Fruit fly (Drosophila melanogaster) whole organism, embryonic: Measurements from ENCODE around the gene Spn38F.

Experiments used
- Abd-B ChIP-seq: fragments of 200-800 bp; sonication (Bioruptor generic); optimal IDR thresholded peaks from 2 replicates; lab custom pipeline; 2018; ENCODE audit warnings: missing biosample characterization, mild to moderate bottlenecking, missing genetic modification characterization, moderate library complexity
- Aef1 ChIP-seq: fragments of 200-800 bp; sonication (Bioruptor generic); IDR thresholded peaks from 3 replicates; pipeline ENCODE4 v1.3.6; 2022; ENCODE audit warnings: missing biosample characterization, missing genetic modification characterization
- BtbVII ChIP-seq: fragments of 200-800 bp; sonication (Bioruptor generic); optimal IDR thresholded peaks from 3 replicates; lab custom pipeline; 2017; ENCODE audit warnings: missing biosample characterization, mild to moderate bottlenecking, missing genetic modification characterization
- Bteb2 ChIP-seq: fragments of 200-800 bp; sonication (Bioruptor generic); optimal IDR thresholded peaks from 2 replicates; lab custom pipeline; 2016; ENCODE audit warnings: missing biosample characterization, missing genetic modification characterization
- CG10321 ChIP-seq: fragments of 200-800 bp; sonication (Bioruptor generic); IDR thresholded peaks from 2 replicates; pipeline ENCODE4 v1.3.6; 2022; ENCODE audit warnings: missing biosample characterization, missing genetic modification characterization
- CG10543 ChIP-seq: fragments of 200-800 bp; sonication (Bioruptor generic); optimal IDR thresholded peaks from 3 replicates; lab custom pipeline; 2017; ENCODE audit warnings: missing biosample characterization, mild to moderate bottlenecking, missing genetic modification characterization, moderate library complexity
- CG11398 ChIP-seq: fragments of 200-800 bp; sonication (Bioruptor generic); optimal IDR thresholded peaks from 2 replicates; lab custom pipeline; 2016; ENCODE audit warnings: missing biosample characterization, missing genetic modification characterization
- CG12104 ChIP-seq: fragments of 200-800 bp; sonication (Bioruptor generic); optimal IDR thresholded peaks from 3 replicates; lab custom pipeline; 2016; ENCODE audit warnings: missing biosample characterization, missing genetic modification characterization
- CG12236 ChIP-seq: fragments of 200-800 bp; sonication (Bioruptor generic); optimal IDR thresholded peaks from 2 replicates; lab custom pipeline; 2016; ENCODE audit warnings: missing biosample characterization, missing genetic modification characterization
- CG1233 ChIP-seq: fragments of 200-800 bp; sonication (Bioruptor generic); optimal IDR thresholded peaks from 4 replicates; lab custom pipeline; 2018; ENCODE audit warnings: missing biosample characterization, mild to moderate bottlenecking, missing genetic modification characterization
- CG17359 ChIP-seq: fragments of 200-800 bp; sonication (Bioruptor generic); optimal IDR thresholded peaks from 3 replicates; lab custom pipeline; 2018; ENCODE audit warnings: missing biosample characterization, mild to moderate bottlenecking, missing genetic modification characterization, moderate library complexity
- CG17361 ChIP-seq: fragments of 200-800 bp; sonication (Bioruptor generic); IDR thresholded peaks from 3 replicates; pipeline ENCODE4 v1.3.6; 2022; ENCODE audit warnings: missing biosample characterization, missing genetic modification characterization
- CG31388 ChIP-seq: fragments of 200-800 bp; sonication (Bioruptor generic); optimal IDR thresholded peaks from 2 replicates; lab custom pipeline; 2016; ENCODE audit warnings: missing biosample characterization, missing genetic modification characterization
- CG34376 ChIP-seq: fragments of 200-800 bp; sonication (Bioruptor generic); optimal IDR thresholded peaks from 2 replicates; lab custom pipeline; 2018; ENCODE audit warnings: missing biosample characterization, mild to moderate bottlenecking, missing genetic modification characterization
- CG3995 ChIP-seq: fragments of 200-800 bp; sonication (Bioruptor generic); optimal IDR thresholded peaks from 3 replicates; lab custom pipeline; 2016; ENCODE audit warnings: missing biosample characterization, missing genetic modification characterization
- CG4617 ChIP-seq: fragments of 200-800 bp; sonication (Bioruptor generic); optimal IDR thresholded peaks from 3 replicates; lab custom pipeline; 2016; ENCODE audit warnings: missing biosample characterization, missing genetic modification characterization, borderline replicate concordance
- CG8290 ChIP-seq, 3 experiments: fragments of 200-800 bp; sonication (Bioruptor generic); optimal IDR thresholded peaks; 2 replicates each; lab custom pipeline; 2016 to 2019; ENCODE audit warnings: missing biosample characterization in 3 of 3, missing genetic modification characterization in 3 of 3, mild to moderate bottlenecking in 2 of 3, moderate library complexity in 1 of 3
- CG8478 ChIP-seq: fragments of >200 bp; optimal IDR thresholded peaks from 2 replicates; lab custom pipeline; 2018
- CG8765 ChIP-seq: fragments of 200-800 bp; sonication (Bioruptor generic); IDR thresholded peaks from 2 replicates; pipeline ENCODE4 v1.3.6; 2022; ENCODE audit warnings: missing biosample characterization, missing genetic modification characterization
- CG9797 ChIP-seq: fragments of 200-800 bp; sonication (Bioruptor generic); optimal IDR thresholded peaks from 3 replicates; lab custom pipeline; 2018; ENCODE audit warnings: missing biosample characterization, mild to moderate bottlenecking, missing genetic modification characterization
- CHES-1-like ChIP-seq: fragments of 200-800 bp; sonication (Bioruptor generic); optimal IDR thresholded peaks from 2 replicates; lab custom pipeline; 2016; ENCODE audit warnings: missing biosample characterization, missing genetic modification characterization
- Chrac-16 ChIP-seq: fragments of 200-800 bp; sonication (Bioruptor generic); optimal IDR thresholded peaks from 3 replicates; lab custom pipeline; 2016; ENCODE audit warnings: missing biosample characterization, missing genetic modification characterization
- CoRest ChIP-seq: fragments of 200-800 bp; sonication (Bioruptor generic); optimal IDR thresholded peaks from 3 replicates; lab custom pipeline; 2018; ENCODE audit warnings: missing biosample characterization, mild to moderate bottlenecking, missing genetic modification characterization, moderate library complexity
- Dfd ChIP-seq, 2 experiments: fragments of >200 bp; optimal IDR thresholded peaks; 2 replicates each; lab custom pipeline; 2017; ENCODE audit warnings: missing biosample characterization in 2 of 2, missing genetic modification characterization in 2 of 2
- Eip74EF ChIP-seq, 2 experiments: fragments of 200-800 bp in 1 of 2; fragments of >200 bp in 1 of 2; sonication (Bioruptor generic) in 1 of 2; optimal IDR thresholded peaks; 2 replicates each; lab custom pipeline; 2017 to 2019; ENCODE audit warnings: missing biosample characterization in 2 of 2, missing genetic modification characterization in 2 of 2, mild to moderate bottlenecking in 1 of 2, moderate library complexity in 1 of 2
- Fer3 ChIP-seq: fragments of 200-800 bp; sonication (Bioruptor generic); optimal IDR thresholded peaks from 2 replicates; lab custom pipeline; 2018; ENCODE audit warnings: missing biosample characterization, mild to moderate bottlenecking, missing genetic modification characterization, moderate library complexity
- H15 ChIP-seq: fragments of 200-800 bp; sonication (Bioruptor generic); IDR thresholded peaks from 3 replicates; pipeline ENCODE4 v1.3.6; 2022; ENCODE audit warnings: missing biosample characterization, missing genetic modification characterization
- Hr39 ChIP-seq: fragments of >200 bp; optimal IDR thresholded peaks from 2 replicates; lab custom pipeline; 2017
- Mrtf ChIP-seq: fragments of 200-800 bp; sonication (Bioruptor generic); IDR thresholded peaks from 3 replicates; pipeline ENCODE4 v1.3.6; 2022; ENCODE audit warnings: missing biosample characterization, missing genetic modification characterization
- Myb ChIP-seq: fragments of 200-800 bp; sonication (Bioruptor generic); optimal IDR thresholded peaks from 2 replicates; lab custom pipeline; 2016; ENCODE audit warnings: missing biosample characterization, missing genetic modification characterization
- Sin3A ChIP-seq: fragments of >200 bp; optimal IDR thresholded peaks from 2 replicates; lab custom pipeline; 2018
- Sry-β ChIP-seq: fragments of 200-800 bp; sonication (Bioruptor generic); optimal IDR thresholded peaks from 2 replicates; lab custom pipeline; 2018; ENCODE audit warnings: missing biosample characterization, mild to moderate bottlenecking, missing genetic modification characterization, moderate library complexity
- Taf1 ChIP-seq: fragments of 200-800 bp; sonication (Bioruptor generic); IDR thresholded peaks from 2 replicates; pipeline ENCODE4 v1.3.6; 2022; ENCODE audit warnings: missing biosample characterization, missing genetic modification characterization
- ab ChIP-seq: fragments of 200-800 bp; sonication (Bioruptor generic); optimal IDR thresholded peaks from 2 replicates; lab custom pipeline; 2016; ENCODE audit warnings: missing biosample characterization, missing genetic modification characterization
- ato ChIP-seq: fragments of 200-800 bp; sonication (Bioruptor generic); IDR thresholded peaks from 2 replicates; pipeline ENCODE4 v1.3.6; 2022; ENCODE audit warnings: missing biosample characterization, missing genetic modification characterization; ENCODE audit not compliant: partially characterized antibody
- bcd ChIP-seq: fragments of 200-800 bp; sonication (Bioruptor generic); optimal IDR thresholded peaks from 2 replicates; lab custom pipeline; 2017; ENCODE audit warnings: missing biosample characterization, mild to moderate bottlenecking, missing genetic modification characterization
- btn ChIP-seq: fragments of 200-800 bp; sonication (Bioruptor generic); optimal IDR thresholded peaks from 2 replicates; lab custom pipeline; 2016; ENCODE audit warnings: missing biosample characterization, missing genetic modification characterization
- corto ChIP-seq: fragments of 200-800 bp; sonication (Bioruptor generic); optimal IDR thresholded peaks from 2 replicates; lab custom pipeline; 2016; ENCODE audit warnings: missing biosample characterization, mild to moderate bottlenecking, missing genetic modification characterization, moderate library complexity
- da ChIP-seq: fragments of 200-800 bp; sonication (Bioruptor generic); optimal IDR thresholded peaks from 2 replicates; lab custom pipeline; 2016; ENCODE audit warnings: missing biosample characterization, missing genetic modification characterization
- fd96Cb ChIP-seq: fragments of 200-800 bp; sonication (Bioruptor generic); optimal IDR thresholded peaks from 2 replicates; lab custom pipeline; 2018; ENCODE audit warnings: missing biosample characterization, mild to moderate bottlenecking, missing genetic modification characterization, moderate library complexity
- gcm ChIP-seq: fragments of 200-800 bp; sonication (Bioruptor generic); optimal IDR thresholded peaks from 2 replicates; lab custom pipeline; 2019; ENCODE audit warnings: missing biosample characterization, mild to moderate bottlenecking, missing genetic modification characterization, moderate library complexity
- gro ChIP-seq: fragments of 200-800 bp; sonication (Bioruptor generic); optimal IDR thresholded peaks from 2 replicates; lab custom pipeline; 2016; ENCODE audit warnings: missing biosample characterization, missing genetic modification characterization
- hbn ChIP-seq: fragments of 200-800 bp; sonication (Bioruptor generic); IDR thresholded peaks from 2 replicates; pipeline ENCODE4 v1.3.6; 2022; ENCODE audit warnings: missing biosample characterization, missing genetic modification characterization; ENCODE audit not compliant: partially characterized antibody
- lab ChIP-seq: fragments of 200-800 bp; sonication (Bioruptor generic); optimal IDR thresholded peaks from 3 replicates; lab custom pipeline; 2017; ENCODE audit warnings: missing biosample characterization, missing genetic modification characterization, mild to moderate bottlenecking, moderate library complexity, missing genetic modification reagents
- lilli ChIP-seq: fragments of 200-800 bp; sonication (Bioruptor generic); optimal IDR thresholded peaks from 3 replicates; lab custom pipeline; 2016; ENCODE audit warnings: missing biosample characterization, missing genetic modification characterization
- pzg ChIP-seq: fragments of 200-800 bp; sonication (Bioruptor generic); optimal IDR thresholded peaks from 3 replicates; lab custom pipeline; 2018; ENCODE audit warnings: missing biosample characterization, mild to moderate bottlenecking, missing genetic modification characterization, moderate library complexity
- rib ChIP-seq: fragments of 200-800 bp; sonication (Bioruptor generic); IDR thresholded peaks from 2 replicates; pipeline ENCODE4 v1.3.6; 2022; ENCODE audit warnings: missing biosample characterization, missing genetic modification characterization
- sd ChIP-seq: fragments of 200-800 bp; sonication (Bioruptor generic); optimal IDR thresholded peaks from 3 replicates; lab custom pipeline; 2018; ENCODE audit warnings: missing biosample characterization, mild to moderate bottlenecking, missing genetic modification characterization, moderate library complexity
- shn ChIP-seq: fragments of 200-800 bp; sonication (Bioruptor generic); optimal IDR thresholded peaks from 3 replicates; lab custom pipeline; 2016; ENCODE audit warnings: missing biosample characterization, missing genetic modification characterization
- sob ChIP-seq: fragments of 200-800 bp; sonication (Bioruptor generic); IDR thresholded peaks from 2 replicates; pipeline ENCODE4 v1.3.6; 2022; ENCODE audit warnings: missing biosample characterization, missing genetic modification characterization

Gene Spn38F

DNA sequence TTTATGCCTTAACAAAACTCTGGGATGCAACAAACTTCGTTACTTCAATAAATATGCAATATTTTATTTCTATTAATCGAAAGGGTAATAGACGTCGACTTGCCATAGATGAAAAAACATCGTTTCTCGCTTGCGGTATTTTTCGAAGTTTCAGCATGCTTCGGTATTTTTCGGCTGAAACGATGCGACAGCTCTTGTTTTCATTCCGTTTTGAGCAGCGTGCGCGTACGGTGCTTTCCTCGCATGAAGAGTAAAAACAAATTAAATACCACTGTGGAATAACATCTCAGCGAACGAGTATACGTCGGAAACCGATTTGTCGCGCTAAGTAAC lies 40.3 kb downstream of the Spn38F start, which contains the start of gene CG9328 (continued):
- TF ChIP-seq lab (GFP tag; lab: Kevin White, UChicago) (peak; percentile 71), CHES-1-like (peak; percentile 38), Mrtf (GFP tag; lab: Robert Waterston, UW) (no peak), sd (peak; percentile 55), btn (GFP tag; lab: Kevin White, UChicago) (no peak), Eip74EF (GFP tag; optimal IDR thresholded peaks at IDR 0.05; lab: Kevin White, UChicago) (peak in 1 of 2 experiments; percentile 44), Sry-β (GFP tag; lab: Kevin White, UChicago) (peak; percentile 12), ab (GFP tag; lab: Kevin White, UChicago) (no peak), CG17359 (tag; lab: Kevin White, UChicago) (peak; percentile 51), CG10543 (peak; percentile 41), Chrac-16 (GFP tag; lab: Kevin White, UChicago) (no peak), CG31388 (GFP tag; lab: Kevin White, UChicago) (no peak), fd96Cb (tag; lab: Kevin White, UChicago) (peak; percentile 17), corto (GFP tag; lab: Kevin White, UChicago) (no peak), CG12236 (GFP tag; lab: Kevin White, UChicago) (no peak), CG8765 (GFP tag; lab: Robert Waterston, UW) (no peak)

DNA sequence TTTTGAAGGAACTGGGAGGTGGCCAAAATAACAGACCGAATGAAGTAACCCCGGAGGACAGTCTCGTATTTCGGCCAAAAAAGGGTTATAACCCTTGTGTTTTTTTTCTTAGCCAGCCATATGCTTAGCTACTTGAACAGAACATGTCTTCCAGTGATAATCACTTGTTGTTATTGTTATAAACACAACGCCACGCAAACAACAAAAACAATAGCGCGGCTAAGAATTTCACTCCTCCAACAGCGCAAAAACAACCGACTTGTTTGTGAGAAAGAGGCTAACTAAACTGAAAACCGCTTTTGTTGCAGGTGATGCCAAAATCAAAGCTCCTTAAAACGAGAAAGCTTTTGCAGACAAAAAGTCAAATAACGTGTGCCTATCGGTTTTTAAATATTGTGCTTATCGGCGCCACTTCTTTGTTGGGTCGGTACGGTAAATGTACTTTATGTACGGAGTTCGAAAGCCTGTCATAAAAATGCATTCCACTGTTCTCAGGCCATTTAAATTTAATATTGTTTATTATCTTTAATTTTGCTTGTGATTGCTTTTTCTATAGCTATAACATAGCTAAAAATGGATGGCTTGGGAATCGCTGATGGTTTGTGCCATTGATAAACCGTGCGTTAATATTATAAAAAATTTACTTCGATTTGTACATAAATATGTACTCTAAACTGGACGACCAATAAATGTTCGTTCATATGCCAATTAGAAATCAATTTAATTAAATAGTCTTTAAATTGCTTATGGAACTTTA lies 40.8 kb downstream of the Spn38F start, which contains the start of gene vari:
vari (minus strand) TSS at position 285 of the 757 bp plus-strand sequence.
- TF ChIP-seq Bteb2 (GFP tag; lab: Kevin White, UChicago), result no peak
- peak; percentile 1 for TF ChIP-seq BtbVII (GFP tag; lab: Kevin White, UChicago)
- TF ChIP-seq gro, result peak; percentile 3
- TF ChIP-seq gcm, result no peak
- no peak for TF ChIP-seq CoRest (tag; lab: Kevin White, UChicago)
- TF ChIP-seq CG1233 (GFP tag; lab: Kevin White, UChicago), result no peak
- no peak for TF ChIP-seq CG8290 (GFP tag; optimal IDR thresholded peaks at IDR 0.05; lab: Kevin White, UChicago)
- TF ChIP-seq CG8290 (tag; optimal IDR thresholded peaks at IDR 0.05; lab: Kevin White, UChicago), result peak in 1 of 2 experiments; percentile 39
- TF ChIP-seq hbn (GFP tag; lab: Robert Waterston, UW), result no peak
- TF ChIP-seq da, result no peak
- peak; percentile 3 for TF ChIP-seq CG12104
- TF ChIP-seq Fer3 (tag; lab: Kevin White, UChicago), result no peak
- no peak for TF ChIP-seq bcd (GFP tag; lab: Kevin White, UChicago)
- TF ChIP-seq Dfd (GFP tag; optimal IDR thresholded peaks at IDR 0.05; lab: Kevin White, UChicago), result no peak
- peak; percentile 37; the same call in 1 of the 3 replicates for TF ChIP-seq CG17361 (GFP tag; lab: Robert Waterston, UW)
- TF ChIP-seq Taf1 (GFP tag; lab: Robert Waterston, UW), result no peak
- no peak for TF ChIP-seq ato (GFP tag; lab: Robert Waterston, UW)
- TF ChIP-seq CG34376 (GFP tag; lab: Kevin White, UChicago), result no peak
- TF ChIP-seq pzg, result no peak
- TF ChIP-seq sob (GFP tag; lab: Robert Waterston, UW), result peak; percentile 11; the same call in 1 of the 2 replicates
- TF ChIP-seq CG10321 (GFP tag; lab: Robert Waterston, UW), result no peak
- TF ChIP-seq shn (GFP tag; lab: Kevin White, UChicago), result no peak
- no peak for TF ChIP-seq Hr39 (lab: Kevin White, UChicago)
- TF ChIP-seq CG9797 (GFP tag; lab: Kevin White, UChicago), result no peak
- no peak for TF ChIP-seq H15
- no peak for TF ChIP-seq CG3995
- 0 out of 2 replicates have a peak, but pooled peaks have one; percentile 40 for TF ChIP-seq rib (GFP tag; lab: Robert Waterston, UW)
- TF ChIP-seq Sin3A (lab: Kevin White, UChicago), result no peak
- no peak for TF ChIP-seq CG8478 (lab: Kevin White, UChicago)
- peak; percentile 45 for TF ChIP-seq Abd-B (GFP tag; lab: Kevin White, UChicago)
- no peak for TF ChIP-seq CG11398 (GFP tag; lab: Kevin White, UChicago)
- TF ChIP-seq CG4617, result no peak
- TF ChIP-seq Myb (GFP tag; lab: Kevin White, UChicago), result peak; percentile 40
- TF ChIP-seq lilli (GFP tag; lab: Kevin White, UChicago), result no peak
- peak; percentile 44; the same call in 2 of the 3 replicates for TF ChIP-seq Aef1
